Fruit fly (Drosophila melanogaster): Measurements from ENCODE around the gene CG13727.

The CG13727 gene

DNA sequence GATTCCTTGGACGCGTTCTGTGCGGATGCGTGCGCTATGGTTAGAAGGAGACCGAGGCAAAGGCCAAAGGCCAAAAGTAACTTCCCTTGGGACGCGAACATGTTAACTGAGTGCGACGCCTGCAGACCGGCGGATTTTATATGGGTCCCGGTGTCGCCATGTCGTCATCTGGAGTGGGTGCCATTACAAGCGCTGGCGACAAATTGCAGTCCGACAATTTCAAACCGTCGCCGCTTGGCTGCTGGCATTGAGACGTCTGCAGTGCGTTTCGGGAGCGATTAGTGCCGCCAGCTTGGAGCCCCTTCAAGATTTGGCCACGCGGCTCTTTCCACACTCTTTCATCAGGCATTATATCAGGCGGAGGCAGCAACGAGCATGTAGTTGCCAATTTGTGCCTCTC is at the start of gene CG13727:
Gene CG13727, minus strand, starts transcription at position 101 of the 400 bp plus-strand sequence.
- no peak for TF ChIP-seq CG17801 (GFP tag; optimal IDR thresholded peaks at IDR 0.05; ENCODE audit: partially characterized antibody)

DNA sequence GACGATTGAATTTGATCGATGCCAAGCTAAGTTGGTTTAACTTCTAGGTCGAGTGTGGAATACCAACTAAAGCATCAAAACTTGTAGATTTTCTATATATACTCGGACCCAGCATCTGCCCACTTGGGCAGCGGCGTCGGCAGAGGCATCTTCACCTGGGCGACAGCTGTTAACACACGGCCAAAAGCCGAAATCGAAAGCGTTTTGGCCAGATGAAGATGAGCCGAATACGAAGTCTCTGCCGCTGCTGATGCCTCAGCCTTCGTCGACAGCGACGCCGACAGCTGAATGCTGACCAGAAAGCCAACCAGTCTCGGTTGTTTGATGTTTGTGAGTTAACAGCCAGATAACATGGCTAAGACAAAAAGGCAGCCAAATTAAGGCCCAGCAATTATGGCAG is 47.8 kb upstream of the CG13727 start, which contains the start of gene CG13731:
Gene CG13731, minus strand, starts transcription at position 62 of the 400 bp plus-strand sequence.
- TF ChIP-seq CG17801 (GFP tag; optimal IDR thresholded peaks at IDR 0.05; ENCODE audit: partially characterized antibody), result no peak

DNA sequence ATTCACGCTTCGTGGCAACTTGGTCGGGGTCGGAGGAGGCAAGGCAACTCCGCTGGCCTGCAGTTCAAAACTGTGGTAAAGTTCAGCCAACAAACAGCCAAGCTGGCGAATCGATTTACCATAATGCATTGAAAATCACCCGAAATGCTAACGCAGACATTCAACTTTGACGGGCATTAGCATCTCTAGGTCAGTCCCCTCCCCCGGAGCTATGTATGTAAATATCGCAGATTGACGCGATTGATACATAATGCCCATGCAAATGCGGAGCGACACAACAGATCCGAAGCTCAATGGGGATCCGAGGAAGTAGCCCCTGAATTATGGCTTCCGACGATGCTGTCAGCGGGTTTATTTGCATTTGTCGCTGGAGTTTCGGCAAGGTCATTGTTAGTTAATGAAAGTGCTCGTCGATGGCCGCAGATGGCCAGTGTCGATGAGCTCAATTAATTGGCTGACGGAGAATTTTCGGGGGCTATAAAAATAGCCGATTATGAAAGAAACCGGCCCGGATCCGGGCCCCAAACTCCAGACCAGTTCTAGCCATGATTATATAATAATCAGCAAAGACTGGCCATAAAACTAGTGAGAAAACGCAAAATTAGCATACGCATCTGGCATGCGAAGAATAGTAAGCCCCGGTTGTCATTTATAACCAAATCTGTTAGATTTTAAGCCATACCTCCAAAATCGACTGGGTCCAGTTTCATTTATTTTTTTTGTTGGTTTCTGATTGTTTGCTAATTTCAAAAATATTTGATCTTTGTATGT is 45.7 kb upstream of the CG13727 start:
- TF ChIP-seq CG17801 (GFP tag; optimal IDR thresholded peaks at IDR 0.05; ENCODE audit: partially characterized antibody), result no peak

DNA sequence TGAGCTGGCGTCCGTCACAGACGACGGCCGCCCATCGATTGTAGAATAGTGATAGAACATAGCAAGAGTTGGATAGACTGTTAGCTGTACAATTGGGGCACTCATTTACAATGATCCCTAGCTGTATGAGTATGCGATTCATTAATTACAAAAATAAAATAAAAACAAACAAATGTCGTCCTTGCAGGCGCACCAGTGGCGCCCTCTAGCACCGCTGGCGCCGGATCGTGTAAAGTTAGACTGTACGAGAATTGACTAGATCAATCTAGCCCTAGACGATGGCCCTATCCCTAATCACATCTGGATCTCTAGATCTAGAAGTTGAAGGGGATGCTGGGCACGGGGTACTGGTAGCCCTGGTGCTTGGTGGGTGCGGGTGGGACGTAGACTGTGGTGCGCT is 42.6 kb upstream of the CG13727 start:
- no peak for TF ChIP-seq CG17801 (GFP tag; optimal IDR thresholded peaks at IDR 0.05; ENCODE audit: partially characterized antibody)

DNA sequence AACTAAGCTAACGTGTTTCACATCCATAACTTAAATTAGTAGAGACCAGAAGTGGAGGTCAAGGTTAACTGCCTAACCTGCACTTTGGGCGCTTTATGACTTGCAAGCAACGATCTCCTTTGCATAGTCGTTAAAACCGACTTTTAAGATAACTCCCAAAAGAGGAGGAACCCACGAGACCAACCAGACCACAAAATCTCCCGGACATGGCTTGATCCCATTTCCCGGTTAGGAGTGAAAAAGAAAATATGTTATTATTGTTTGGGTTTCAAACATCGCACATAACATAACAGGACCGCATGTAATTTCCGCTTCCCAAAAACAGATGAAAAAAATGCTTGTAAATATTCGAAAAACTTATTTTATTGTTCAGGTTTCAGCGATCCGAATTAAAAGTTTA is 42.2 kb upstream of the CG13727 start:
- no peak for TF ChIP-seq CG17801 (GFP tag; optimal IDR thresholded peaks at IDR 0.05; ENCODE audit: partially characterized antibody)

DNA sequence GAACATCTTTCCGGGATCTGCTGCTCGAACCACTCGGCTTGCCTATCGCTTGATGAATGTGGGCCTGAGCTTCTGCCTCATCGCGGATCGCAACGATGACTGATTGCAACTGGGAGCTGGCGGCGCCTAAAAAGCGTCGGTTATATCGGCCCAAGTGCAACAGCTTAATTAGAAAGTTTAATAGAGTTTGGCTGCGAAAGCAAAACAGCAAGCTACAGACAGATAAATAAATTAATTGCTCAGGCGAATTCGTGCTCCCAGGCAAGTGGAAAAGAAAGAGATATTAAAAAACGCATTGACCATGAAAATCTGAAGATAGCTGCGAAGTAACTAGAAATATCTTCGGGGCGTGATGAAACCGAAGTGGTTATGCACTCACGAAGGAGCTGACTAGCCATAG is 41.5 kb upstream of the CG13727 start, which contains the start of gene CG13728:
Gene CG13728, minus strand, starts transcription at position 101 of the 400 bp plus-strand sequence.
- no peak for TF ChIP-seq CG17801 (GFP tag; optimal IDR thresholded peaks at IDR 0.05; ENCODE audit: partially characterized antibody)

DNA sequence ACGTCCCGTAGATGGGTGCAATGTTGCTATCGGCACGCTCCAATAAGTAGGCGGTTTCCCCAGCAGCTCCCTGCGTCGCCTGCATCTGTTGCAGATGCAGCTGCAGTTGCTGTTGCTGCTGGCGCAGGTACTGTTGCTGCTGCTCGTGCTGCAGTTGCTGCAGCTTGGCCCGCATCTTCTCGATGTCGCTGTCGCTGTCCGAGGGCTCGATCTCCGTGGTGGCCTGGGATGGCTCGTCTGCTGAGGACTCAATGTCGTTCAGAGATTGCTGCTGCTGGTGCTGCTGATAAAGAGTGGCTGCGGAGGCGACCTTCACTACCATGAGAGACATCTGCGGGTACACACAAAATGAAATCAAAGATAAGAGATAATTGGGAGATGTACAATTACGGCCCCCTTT is 40.9 kb upstream of the CG13727 start:
- no peak for TF ChIP-seq CG17801 (GFP tag; optimal IDR thresholded peaks at IDR 0.05; ENCODE audit: partially characterized antibody)

DNA sequence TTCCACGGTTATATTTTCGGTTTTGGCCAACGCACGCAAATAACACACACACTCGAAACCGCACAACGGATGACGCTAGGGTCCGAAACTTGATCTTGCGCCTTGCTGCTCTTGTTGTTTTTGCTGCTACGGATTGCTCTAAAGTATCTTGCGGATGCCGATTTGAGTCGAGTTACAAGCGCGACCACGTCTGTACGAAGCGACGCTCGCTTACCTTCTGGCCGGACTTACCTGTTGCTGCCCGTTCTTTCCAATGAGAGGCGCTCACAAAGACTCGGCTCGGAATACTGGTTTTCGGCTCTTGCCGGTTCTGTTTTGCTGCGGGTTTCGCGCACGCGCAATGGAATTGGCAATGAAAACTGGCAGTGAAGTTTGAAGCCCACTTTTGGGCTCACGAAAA is 38.2 kb upstream of the CG13727 start, which contains the start of gene Cad74A:
Gene Cad74A, minus strand, starts transcription at position 220 of the 400 bp plus-strand sequence.
- no peak for TF ChIP-seq CG17801 (GFP tag; optimal IDR thresholded peaks at IDR 0.05; ENCODE audit: partially characterized antibody)

DNA sequence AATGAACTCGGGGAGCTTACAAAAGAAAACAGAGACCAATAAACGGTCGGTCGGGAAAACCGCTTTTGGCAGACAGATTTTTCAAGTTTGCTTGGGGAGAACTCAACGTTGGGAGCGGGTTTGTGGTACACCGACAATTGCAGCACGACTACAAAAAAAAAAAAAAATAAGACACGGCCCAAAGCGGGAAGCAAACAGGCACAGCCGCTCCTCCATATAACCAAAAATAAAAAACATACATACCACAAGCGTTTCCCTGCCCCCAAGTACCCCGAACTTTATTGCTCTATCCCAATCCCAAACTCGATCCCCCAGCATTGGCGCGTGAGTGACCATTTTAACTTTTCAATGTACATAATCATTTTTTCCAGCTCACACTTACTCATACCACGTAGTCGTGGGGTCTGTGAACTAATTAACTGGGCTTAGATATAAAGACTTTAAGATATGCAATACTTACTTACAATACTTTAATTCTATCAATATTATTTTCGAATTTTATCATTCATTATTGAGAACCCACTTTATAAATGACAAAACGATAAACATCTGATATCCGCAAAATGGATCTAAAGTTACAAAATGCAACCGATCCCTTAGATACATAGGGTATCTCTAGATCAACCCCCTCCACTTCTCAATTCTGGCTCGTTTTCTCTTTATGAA is 34.0 kb upstream of the CG13727 start:
- no peak for TF ChIP-seq CG17801 (GFP tag; optimal IDR thresholded peaks at IDR 0.05; ENCODE audit: partially characterized antibody)

DNA sequence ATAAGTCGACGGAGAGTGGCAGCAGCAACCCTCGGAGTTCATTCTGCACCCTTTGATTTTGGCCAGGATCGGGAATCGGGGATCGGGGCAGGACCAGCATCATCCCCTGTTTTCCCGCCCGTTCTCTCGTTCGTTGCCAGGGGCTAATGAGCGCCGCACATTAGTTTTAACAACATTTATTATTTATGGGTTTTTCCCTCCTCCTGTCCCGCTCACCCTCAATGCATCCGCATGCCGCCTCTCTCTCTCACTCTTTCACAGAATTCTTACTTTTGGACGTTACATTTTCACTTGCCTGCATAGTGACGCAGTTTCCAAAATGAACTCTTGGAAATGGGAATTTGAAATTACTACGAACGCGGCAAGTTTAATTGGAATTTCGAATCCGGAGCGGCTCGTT is 25.8 kb upstream of the CG13727 start:
- TF ChIP-seq CG17801 (GFP tag; optimal IDR thresholded peaks at IDR 0.05; ENCODE audit: partially characterized antibody), result no peak

DNA sequence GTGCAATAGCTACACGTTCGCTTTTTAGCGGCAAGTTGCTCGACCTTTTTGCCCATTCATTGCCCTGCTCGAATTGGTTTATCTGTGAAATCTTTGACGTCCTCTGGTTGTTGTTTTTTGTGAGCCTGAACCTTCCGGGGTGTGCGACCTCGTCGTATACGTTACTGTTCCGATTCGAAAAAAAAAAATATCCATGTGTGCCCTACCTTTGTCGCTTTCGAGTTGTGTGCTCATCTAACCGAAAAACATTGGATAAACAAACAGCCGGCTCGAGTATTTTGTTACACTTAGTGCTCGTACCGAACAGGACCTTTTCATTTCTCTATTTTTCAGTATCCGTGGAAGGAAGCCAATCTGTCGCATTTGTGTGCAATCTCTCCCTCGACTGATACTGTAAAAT is 22.9 kb upstream of the CG13727 start:
- no peak for TF ChIP-seq CG17801 (GFP tag; optimal IDR thresholded peaks at IDR 0.05; ENCODE audit: partially characterized antibody)

DNA sequence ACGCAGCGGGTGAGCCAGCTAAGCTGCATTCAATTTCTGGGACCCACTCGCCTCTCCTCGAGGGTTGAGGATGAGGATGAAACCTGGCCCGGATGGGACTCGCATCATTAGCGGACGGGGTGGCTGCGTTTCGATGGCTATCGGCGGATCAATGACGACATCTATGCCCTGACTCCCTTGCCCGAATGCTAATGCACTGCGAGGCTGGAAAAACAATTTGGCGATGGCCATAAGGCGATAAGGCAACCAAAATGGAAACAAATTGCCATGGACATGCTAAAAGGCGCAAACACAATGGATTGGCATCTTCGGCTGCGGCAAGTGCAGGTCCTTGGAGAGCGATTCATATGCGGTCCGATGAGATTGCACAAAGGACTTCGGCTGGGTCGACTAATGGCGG is 21.8 kb upstream of the CG13727 start:
- TF ChIP-seq CG17801 (GFP tag; optimal IDR thresholded peaks at IDR 0.05; ENCODE audit: partially characterized antibody), result no peak

DNA sequence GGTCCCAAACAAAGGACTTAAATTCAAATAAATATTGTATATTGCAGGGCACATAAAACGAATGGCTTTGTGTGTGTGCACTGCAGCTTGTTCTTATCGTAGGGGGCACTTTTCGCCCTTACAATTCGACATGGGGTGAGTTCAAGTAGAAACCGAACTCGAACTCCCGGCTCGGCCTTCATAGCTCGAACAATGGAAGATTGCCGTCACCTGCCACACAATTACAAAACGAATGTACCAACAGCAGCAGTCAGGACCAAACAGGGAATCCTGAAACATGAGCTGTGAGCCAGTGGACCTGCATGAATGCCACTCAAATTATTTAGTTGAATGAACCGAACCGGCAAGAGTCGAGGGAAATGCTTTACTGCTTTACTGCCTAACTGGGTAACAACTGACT is 20.8 kb upstream of the CG13727 start:
- no peak for TF ChIP-seq CG17801 (GFP tag; optimal IDR thresholded peaks at IDR 0.05; ENCODE audit: partially characterized antibody)

DNA sequence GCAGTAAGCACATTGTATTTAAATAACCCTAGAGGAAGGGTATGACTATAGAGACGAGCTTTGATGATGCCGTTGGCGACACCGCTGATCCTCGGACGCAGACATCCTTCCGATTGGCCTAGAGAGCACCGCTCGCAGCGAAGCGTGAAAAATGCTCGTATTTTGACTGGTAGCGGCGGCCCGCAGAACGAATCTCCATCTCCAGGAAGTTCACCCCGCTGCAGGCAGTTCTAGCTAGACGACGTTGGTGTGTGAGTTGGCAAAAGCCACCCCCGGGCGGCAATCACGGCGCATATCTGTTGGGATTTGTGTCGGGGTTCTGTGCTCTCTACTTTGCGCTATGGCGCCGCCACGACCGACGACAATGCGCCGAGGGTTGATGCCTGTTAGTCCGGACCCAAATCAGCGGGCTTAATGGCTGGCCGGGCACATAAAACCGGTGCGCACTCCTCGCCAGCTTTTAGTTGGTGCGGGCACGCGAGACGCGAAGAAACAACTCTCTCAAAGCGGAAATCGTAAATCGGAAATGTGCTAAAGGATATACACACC is 18.2 kb upstream of the CG13727 start, which contains the start of gene tap:
Gene tap, plus strand, starts transcription at position 458 of the 549 bp plus-strand sequence.
- no peak for TF ChIP-seq CG17801 (GFP tag; optimal IDR thresholded peaks at IDR 0.05; ENCODE audit: partially characterized antibody)

DNA sequence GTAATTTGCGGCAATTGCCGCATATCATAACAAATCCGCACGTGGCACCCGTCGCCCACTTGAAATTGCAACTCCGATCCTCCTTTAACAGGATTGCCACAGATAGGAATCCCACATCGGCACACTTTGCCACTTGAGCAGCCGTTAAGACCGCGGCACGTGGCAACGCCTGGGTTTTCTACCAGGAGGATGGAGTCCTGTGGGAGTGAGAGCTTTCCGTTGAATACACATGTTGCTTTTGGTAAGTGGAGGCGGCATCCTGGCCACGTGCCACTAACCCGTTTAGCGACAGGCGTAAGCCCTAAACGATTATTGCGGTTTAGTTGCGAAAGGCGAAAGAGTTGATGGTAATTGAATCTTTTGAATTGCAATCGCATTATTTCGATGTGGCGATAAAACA is 17.4 kb upstream of the CG13727 start:
- TF ChIP-seq CG17801 (GFP tag; optimal IDR thresholded peaks at IDR 0.05; ENCODE audit: partially characterized antibody), result no peak

DNA sequence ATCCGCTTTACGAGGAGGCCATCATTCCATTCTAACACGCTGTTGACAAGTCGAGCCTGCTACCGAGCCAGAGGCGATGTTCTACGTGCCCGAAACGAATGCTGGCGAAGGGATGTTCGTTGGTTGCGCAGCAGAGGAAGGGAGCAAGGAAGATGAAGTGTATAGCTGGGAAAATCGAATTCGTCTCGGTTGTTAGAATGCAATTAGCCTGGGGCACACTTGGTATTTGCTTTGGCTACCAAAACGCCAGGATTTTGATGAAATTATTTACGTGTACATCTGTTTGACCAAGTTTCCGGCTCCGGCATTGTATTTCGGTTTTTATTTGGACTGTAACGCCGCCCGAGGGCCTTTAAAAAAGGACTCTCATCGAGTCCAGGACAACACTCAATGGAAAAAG is 16.3 kb upstream of the CG13727 start:
- TF ChIP-seq CG17801 (GFP tag; optimal IDR thresholded peaks at IDR 0.05; ENCODE audit: partially characterized antibody), result no peak

All from ovary, adult (tissue).